Fruit fly (Drosophila melanogaster): ENCODE measurements around the gene Acbp1.

The Acbp1 gene

dm6 chr2L:8156682-8157081 is 5.6 kb downstream of the Acbp1 start (continued):
- TF ChIP-seq ken (GFP tag; IDR thresholded peaks at IDR 0.05) (0 out of 3 replicates have a peak, but pooled peaks have one; percentile 23), PHDP (tag; optimal IDR thresholded peaks at IDR 0.05) (peak; percentile 76), CG13624 (GFP tag; optimal IDR thresholded peaks at IDR 0.05) (peak; percentile 87), dmrt11E (tag; optimal IDR thresholded peaks at IDR 0.05) (peak; percentile 38), tup (GFP tag; optimal IDR thresholded peaks at IDR 0.05) (peak; percentile 65), Meics (GFP tag; optimal IDR thresholded peaks at IDR 0.05) (peak; percentile 75), CG6689 (GFP tag; IDR thresholded peaks at IDR 0.05) (peak; percentile 69; the same call in 1 of the 2 replicates), gro (GFP tag; optimal IDR thresholded peaks at IDR 0.05) (peak; percentile 78), CG7271 (tag; optimal IDR thresholded peaks at IDR 0.05) (no peak), caup (GFP tag; optimal IDR thresholded peaks at IDR 0.05; ENCODE audit: severe bottlenecking) (peak; percentile 73), CG14667 (GFP tag; IDR thresholded peaks at IDR 0.05) (peak; percentile 58), vnd (GFP tag; IDR thresholded peaks at IDR 0.05; ENCODE audit: partially characterized antibody) (no peak), Ssrp (tag; optimal IDR thresholded peaks at IDR 0.05) (peak; percentile 42), CG2875 (GFP tag; optimal IDR thresholded peaks at IDR 0.05) (peak; percentile 6), dmrt99B (tag; optimal IDR thresholded peaks at IDR 0.05) (peak; percentile 68), Gug (GFP tag; IDR thresholded peaks at IDR 0.05) (peak; percentile 34; the same call in 1 of the 4 replicates), CG31365 (tag; optimal IDR thresholded peaks at IDR 0.05) (no peak), NC2β (GFP tag; optimal IDR thresholded peaks at IDR 0.05) (peak; percentile 43), crol (GFP tag; IDR thresholded peaks at IDR 0.05) (no peak), Lim3 (GFP tag; IDR thresholded peaks at IDR 0.05) (no peak), oc (tag; optimal IDR thresholded peaks at IDR 0.05) (no peak), Blimp-1 (GFP tag; optimal IDR thresholded peaks at IDR 0.05) (peak; percentile 67), Dll (GFP tag; IDR thresholded peaks at IDR 0.05; ENCODE audit: partially characterized antibody) (0 out of 4 replicates have a peak, but pooled peaks have one; percentile 51), Lpt (GFP tag; optimal IDR thresholded peaks at IDR 0.05) (no peak), br (optimal IDR thresholded peaks at IDR 0.05) (no peak), Dek (tag; optimal IDR thresholded peaks at IDR 0.05) (peak; percentile 21), CG13424 (tag; optimal IDR thresholded peaks at IDR 0.05) (peak; percentile 79), CG7928 (GFP tag; optimal IDR thresholded peaks at IDR 0.05) (peak; percentile 75), CG9797 (GFP tag; optimal IDR thresholded peaks at IDR 0.05) (peak; percentile 23)

- TF ChIP-seq CG1647 (GFP tag; optimal IDR thresholded peaks at IDR 0.05) (no peak), cwo (GFP tag; optimal IDR thresholded peaks at IDR 0.05) (no peak), jumu (GFP tag; optimal IDR thresholded peaks at IDR 0.05) (no peak), crol (GFP tag; IDR thresholded peaks at IDR 0.05) (no peak), Blimp-1 (GFP tag; optimal IDR thresholded peaks at IDR 0.05) (peak; percentile 92), CG17829 (tag; optimal IDR thresholded peaks at IDR 0.05) (no peak), Deaf1 (tag; optimal IDR thresholded peaks at IDR 0.05) (peak; percentile 74), CG6175 (GFP tag; IDR thresholded peaks at IDR 0.05) (peak; percentile 95), ATbp (GFP tag; optimal IDR thresholded peaks at IDR 0.05) (no peak), Drgx (GFP tag; IDR thresholded peaks at IDR 0.05) (peak; percentile 23; the same call in 1 of the 2 replicates), z (GFP tag; IDR thresholded peaks at IDR 0.05) (peak; percentile 92), sd (tag; optimal IDR thresholded peaks at IDR 0.05) (peak; percentile 11), nom (GFP tag; optimal IDR thresholded peaks at IDR 0.05) (peak; percentile 64), CG13287 (GFP tag; IDR thresholded peaks at IDR 0.05; ENCODE audit: partially characterized antibody) (0 out of 2 replicates have a peak, but pooled peaks have one; percentile 11), gcm2 (GFP tag; optimal IDR thresholded peaks at IDR 0.05) (no peak), sima (GFP tag; optimal IDR thresholded peaks at IDR 0.05) (no peak), insv (GFP tag; optimal IDR thresholded peaks at IDR 0.05) (peak in 1 of 2 experiments; percentile 62), CG12071 (GFP tag; optimal IDR thresholded peaks at IDR 0.05) (peak; percentile 36), Hmr (GFP tag; optimal IDR thresholded peaks at IDR 0.05) (peak; percentile 4), sob (GFP tag; IDR thresholded peaks at IDR 0.05) (0 out of 2 replicates have a peak, but pooled peaks have one; percentile 9), ken (GFP tag; IDR thresholded peaks at IDR 0.05) (no peak), sug (tag; optimal IDR thresholded peaks at IDR 0.05) (peak; percentile 5), unc-4 (GFP tag; IDR thresholded peaks at IDR 0.05; ENCODE audit: partially characterized antibody) (0 out of 2 replicates have a peak, but pooled peaks have one; percentile 37)
Observed at dm6 chr2L:8148514-8149085, 13.7 kb downstream of the Acbp1 start.

Measured in whole organism, embryonic.